Worm (Caenorhabditis elegans) whole organism, young adult: ENCODE results near the gene Y116A8A.7.
"Not testable (repeated sequence)": the region's sequence is repeated elsewhere in the genome, so short reads cannot be mapped to it uniquely, and the experiment has no call there.

Experiments used
- B0336.3 ChIP-seq: fragments of 200-800 bp; sonication (Bioruptor generic); IDR thresholded peaks from 2 replicates; pipeline ENCODE4 v1.3.6; 2022; ENCODE audit warnings: missing genetic modification characterization, missing compliant biosample characterization
- F55B11.4 ChIP-seq: sonication (generic microtip); optimal IDR thresholded peaks from 2 replicates; lab custom pipeline; 2016; ENCODE audit warnings: missing compliant biosample characterization, missing genetic modification characterization, borderline replicate concordance; ENCODE audit not compliant: insufficient read depth
- Y79H2A.3 ChIP-seq: fragments of 200-800 bp; sonication (Bioruptor generic); conservative IDR thresholded peaks from 2 replicates; pipeline ENCODE4 v1.3.6; 2022; ENCODE audit warnings: missing genetic modification reagents, missing genetic modification characterization, missing compliant biosample characterization
- Y95B8A.8 ChIP-seq: fragments of 200-800 bp; sonication (Bioruptor generic); IDR thresholded peaks from 2 replicates; pipeline ENCODE4 v1.3.6; 2022; ENCODE audit warnings: missing genetic modification reagents, missing genetic modification characterization, missing compliant biosample characterization
- ZK185.1 ChIP-seq: sonication (generic microtip); optimal IDR thresholded peaks from 2 replicates; lab custom pipeline; 2016; ENCODE audit warnings: mild to moderate bottlenecking, missing genetic modification characterization, missing compliant biosample characterization; ENCODE audit not compliant: poor library complexity, severe bottlenecking
- ama-1 ChIP-seq, 3 experiments: fragments of 150-350 bp in 1 of 3; sonication (generic microtip) in 2 of 3; optimal IDR thresholded peaks; 2 replicates each; lab custom pipeline; 2014 to 2018; ENCODE audit warnings: missing biosample characterization in 2 of 3, missing genetic modification characterization in 2 of 3, missing genetic modification reagents in 2 of 3
- atf-7 ChIP-seq: sonication (generic microtip); optimal IDR thresholded peaks from 2 replicates; lab custom pipeline; 2017; ENCODE audit warnings: mild to moderate bottlenecking, missing genetic modification characterization, missing compliant biosample characterization
- attf-6 ChIP-seq: fragments of 200-800 bp; sonication (Bioruptor generic); IDR thresholded peaks from 2 replicates; pipeline ENCODE4 v1.3.6; 2022; ENCODE audit warnings: missing genetic modification reagents, missing genetic modification characterization, missing compliant biosample characterization
- bed-2 ChIP-seq: fragments of 200-800 bp; sonication (Bioruptor generic); IDR thresholded peaks from 2 replicates; pipeline ENCODE4 v1.3.6; 2022; ENCODE audit warnings: missing genetic modification reagents, missing genetic modification characterization, missing compliant biosample characterization
- cebp-2 ChIP-seq: fragments of 200-800 bp; sonication (Bioruptor generic); IDR thresholded peaks from 2 replicates; pipeline ENCODE4 v1.3.6; 2022; ENCODE audit warnings: missing genetic modification characterization, missing compliant biosample characterization
- ceh-27 ChIP-seq: fragments of 200-800 bp; sonication (Bioruptor generic); optimal IDR thresholded peaks from 2 replicates; lab custom pipeline; 2018; ENCODE audit warnings: mild to moderate bottlenecking, missing genetic modification characterization, moderate library complexity, missing compliant biosample characterization
- ceh-58 ChIP-seq: fragments of 200-800 bp; sonication (Bioruptor generic); IDR thresholded peaks from 2 replicates; pipeline ENCODE4 v1.3.6; 2022; ENCODE audit warnings: missing genetic modification characterization, missing compliant biosample characterization
- efl-1 ChIP-seq: fragments of 150-350 bp; optimal IDR thresholded peaks from 2 replicates; lab custom pipeline; 2014; ENCODE audit warnings: missing biosample characterization, missing genetic modification reagents, missing genetic modification characterization
- egl-44 ChIP-seq: fragments of 200-800 bp; sonication (Bioruptor generic); IDR thresholded peaks from 2 replicates; pipeline ENCODE4 v1.3.6; 2022; ENCODE audit warnings: missing genetic modification reagents, missing genetic modification characterization, missing compliant biosample characterization
- fkh-3 ChIP-seq: sonication (generic microtip); optimal IDR thresholded peaks from 2 replicates; lab custom pipeline; 2016; ENCODE audit warnings: mild to moderate bottlenecking, missing genetic modification characterization, missing compliant biosample characterization
- gei-17 ChIP-seq: fragments of 200-800 bp; sonication (Bioruptor generic); optimal IDR thresholded peaks from 2 replicates; lab custom pipeline; 2018; ENCODE audit warnings: mild to moderate bottlenecking, missing genetic modification characterization, missing compliant biosample characterization
- him-1 ChIP-seq: sonication (generic microtip); optimal IDR thresholded peaks from 2 replicates; lab custom pipeline; 2016; ENCODE audit warnings: missing genotype, missing genetic modification reagents, missing genetic modification characterization, missing compliant biosample characterization
- hlh-12 ChIP-seq: sonication (generic microtip); optimal IDR thresholded peaks from 2 replicates; lab custom pipeline; 2016; ENCODE audit warnings: missing genetic modification characterization, missing compliant biosample characterization
- hrde-1 ChIP-seq: sonication (generic microtip); optimal IDR thresholded peaks from 2 replicates; lab custom pipeline; 2016; ENCODE audit warnings: missing genetic modification characterization, mild to moderate bottlenecking, missing compliant biosample characterization, moderate library complexity, missing genotype, missing genetic modification reagents, borderline replicate concordance
- hsf-1 ChIP-seq: fragments of 200-800 bp; sonication (Bioruptor generic); IDR thresholded peaks from 2 replicates; pipeline ENCODE4 v1.3.6; 2022; ENCODE audit warnings: missing genetic modification reagents, missing genetic modification characterization, missing compliant biosample characterization
- let-526 ChIP-seq: fragments of 200-800 bp; sonication (Bioruptor generic); IDR thresholded peaks from 2 replicates; pipeline ENCODE4 v1.3.6; 2022; ENCODE audit warnings: missing genetic modification reagents, missing genetic modification characterization, missing compliant biosample characterization
- lin-26 ChIP-seq: fragments of 200-800 bp; sonication (Bioruptor generic); IDR thresholded peaks from 2 replicates; pipeline ENCODE4 v1.3.6; 2022; ENCODE audit warnings: missing genetic modification reagents, missing genetic modification characterization, missing compliant biosample characterization
- lin-40 ChIP-seq: sonication (generic microtip); optimal IDR thresholded peaks from 2 replicates; lab custom pipeline; 2016; ENCODE audit warnings: missing genetic modification characterization, mild to moderate bottlenecking, missing compliant biosample characterization, missing genotype, missing genetic modification reagents
- lin-54 ChIP-seq: fragments of 200-800 bp; sonication (Bioruptor generic); optimal IDR thresholded peaks from 2 replicates; lab custom pipeline; 2018; ENCODE audit warnings: mild to moderate bottlenecking, missing genetic modification characterization, missing compliant biosample characterization
- madf-3 ChIP-seq: fragments of 200-800 bp; sonication (Bioruptor generic); IDR thresholded peaks from 2 replicates; pipeline ENCODE4 v1.3.6; 2022; ENCODE audit warnings: missing genetic modification reagents, missing genetic modification characterization, missing compliant biosample characterization
- madf-6 ChIP-seq: fragments of 200-800 bp; sonication (Bioruptor generic); IDR thresholded peaks from 2 replicates; pipeline ENCODE4 v1.3.6; 2022; ENCODE audit warnings: missing genetic modification reagents, missing genetic modification characterization, missing compliant biosample characterization
- mcd-1 ChIP-seq: fragments of 200-800 bp; sonication (Bioruptor generic); IDR thresholded peaks from 2 replicates; pipeline ENCODE4 v1.3.6; 2022; ENCODE audit warnings: missing genetic modification reagents, missing genetic modification characterization, missing compliant biosample characterization
- nfya-2 ChIP-seq: fragments of 200-800 bp; sonication (Bioruptor generic); IDR thresholded peaks from 2 replicates; pipeline ENCODE4 v1.3.6; 2022; ENCODE audit warnings: missing genetic modification reagents, missing genetic modification characterization, missing compliant biosample characterization
- nhr-120 ChIP-seq: fragments of 200-800 bp; sonication (Bioruptor generic); IDR thresholded peaks from 2 replicates; pipeline ENCODE4 v1.3.6; 2022; ENCODE audit warnings: missing genetic modification characterization, missing compliant biosample characterization
- pbrm-1 ChIP-seq: fragments of 200-800 bp; sonication (Bioruptor generic); IDR thresholded peaks from 2 replicates; pipeline ENCODE4 v1.3.6; 2022; ENCODE audit warnings: missing genetic modification reagents, missing genetic modification characterization, missing compliant biosample characterization
- sea-2 ChIP-seq: fragments of 200-800 bp; sonication (Bioruptor generic); IDR thresholded peaks from 2 replicates; pipeline ENCODE4 v1.3.6; 2022; ENCODE audit warnings: missing genetic modification characterization, missing compliant biosample characterization
- snpc-1.1 ChIP-seq: sonication (generic microtip); optimal IDR thresholded peaks from 2 replicates; lab custom pipeline; 2017; ENCODE audit warnings: missing genetic modification characterization, mild to moderate bottlenecking, missing compliant biosample characterization, antibody characterized with exemption, moderate library complexity, missing genotype, missing genetic modification reagents; ENCODE audit not compliant: insufficient read depth
- snpc-4 ChIP-seq, 5 experiments: fragments of 150-350 bp in 1 of 5; sonication (generic microtip) in 4 of 5; optimal IDR thresholded peaks; 2 replicates each; lab custom pipeline; 2014 to 2018; ENCODE audit warnings: missing genetic modification characterization in 5 of 5, missing biosample characterization in 3 of 5, antibody characterized with exemption in 2 of 5, mild to moderate bottlenecking in 2 of 5, missing compliant biosample characterization in 2 of 5, missing genotype in 2 of 5, moderate library complexity in 2 of 5, missing genetic modification reagents in 1 of 5
- xnd-1 ChIP-seq: sonication (generic microtip); optimal IDR thresholded peaks from 2 replicates; lab custom pipeline; 2016; ENCODE audit warnings: missing genotype, missing genetic modification reagents, missing genetic modification characterization, missing compliant biosample characterization
- ztf-22 ChIP-seq: fragments of 200-800 bp; sonication (Bioruptor generic); optimal IDR thresholded peaks from 2 replicates; lab custom pipeline; 2018; ENCODE audit warnings: mild to moderate bottlenecking, missing genetic modification characterization, moderate library complexity, missing compliant biosample characterization
- ztf-25 ChIP-seq: fragments of 200-800 bp; sonication (Bioruptor generic); IDR thresholded peaks from 2 replicates; pipeline ENCODE4 v1.3.6; 2022; ENCODE audit warnings: missing genetic modification reagents, missing genetic modification characterization, missing compliant biosample characterization
- ztf-6 ChIP-seq: fragments of 200-800 bp; sonication (Bioruptor generic); IDR thresholded peaks from 2 replicates; pipeline ENCODE4 v1.3.6; 2022; ENCODE audit warnings: missing genetic modification reagents, missing genetic modification characterization, missing compliant biosample characterization

Gene Y116A8A.7

DNA sequence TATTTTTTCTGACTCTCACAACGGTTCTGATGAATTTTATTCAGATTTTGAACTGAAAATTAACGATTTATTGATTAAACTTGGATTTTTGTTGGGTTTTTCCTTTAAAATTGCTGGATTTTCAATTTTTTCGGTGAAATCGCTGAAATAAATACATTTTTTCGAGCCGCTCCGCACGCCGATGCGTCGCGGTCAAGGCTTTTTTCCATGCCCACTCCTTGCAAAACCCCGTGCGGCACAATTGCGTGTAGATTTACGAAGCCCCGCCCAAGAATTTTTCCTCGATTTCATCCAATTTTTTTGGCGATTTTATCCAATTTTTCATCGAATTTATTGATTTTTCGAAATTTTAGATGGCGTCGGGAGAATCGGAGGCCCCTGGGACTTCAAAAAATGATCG is 35.5 kb downstream of the Y116A8A.7 start, which contains the start of gene gtsf-1 (continued):
- TF ChIP-seq lin-54 (GFP tag; lab: Kevin White, UChicago) (peak; percentile 65), lin-40 (peak; percentile 66), xnd-1 (no peak), attf-6 (GFP tag; lab: Robert Waterston, UW) (peak; percentile 91), hlh-12 (tag; lab: Kevin White, UChicago) (no peak), ceh-27 (GFP tag; lab: Kevin White, UChicago) (peak; percentile 62), ztf-25 (GFP tag; lab: Robert Waterston, UW) (no peak), pbrm-1 (GFP tag; lab: Robert Waterston, UW) (peak; percentile 87; the same call in 1 of the 2 replicates), madf-6 (GFP tag; lab: Robert Waterston, UW) (peak; percentile 60), hsf-1 (GFP tag; lab: Robert Waterston, UW) (0 out of 2 replicates have a peak, but pooled peaks have one; percentile 35), let-526 (GFP tag; lab: Robert Waterston, UW) (0 out of 2 replicates have a peak, but pooled peaks have one; percentile 44), hrde-1 (tag; lab: Kevin White, UChicago) (peak; percentile 19), bed-2 (GFP tag; lab: Robert Waterston, UW) (no peak), nfya-2 (GFP tag; lab: Robert Waterston, UW) (no peak), him-1 (peak; percentile 66), ztf-22 (no peak), cebp-2 (GFP tag; lab: Robert Waterston, UW) (no peak), snpc-1.1 (no peak), ztf-6 (GFP tag; lab: Robert Waterston, UW) (no peak), fkh-3 (no peak), ama-1 (optimal IDR thresholded peaks at IDR 0.05; lab: Kevin White, UChicago) (no peak), ama-1 (GFP tag; optimal IDR thresholded peaks at IDR 0.05; lab: Kevin White, UChicago) (peak in 1 of 2 experiments; percentile 34), lin-26 (GFP tag; lab: Robert Waterston, UW) (no peak), Y95B8A.8 (GFP tag; lab: Robert Waterston, UW) (peak; percentile 65; the same call in 1 of the 2 replicates), nhr-120 (GFP tag; lab: Robert Waterston, UW) (0 out of 2 replicates have a peak, but pooled peaks have one; percentile 7), B0336.3 (GFP tag; lab: Robert Waterston, UW) (peak; percentile 87), ceh-58 (GFP tag; lab: Robert Waterston, UW) (no peak), atf-7 (tag; lab: Kevin White, UChicago) (peak; percentile 23), ZK185.1 (tag; lab: Kevin White, UChicago) (no peak), egl-44 (GFP tag; lab: Robert Waterston, UW) (no peak), efl-1 (GFP tag; lab: Kevin White, UChicago) (peak; percentile 27), mcd-1 (peak; percentile 71), F55B11.4 (tag; lab: Kevin White, UChicago) (no peak), gei-17 (no peak), sea-2 (GFP tag; lab: Robert Waterston, UW) (no peak)
- TF ChIP-seq, all 124 proteins: peak for 63

DNA sequence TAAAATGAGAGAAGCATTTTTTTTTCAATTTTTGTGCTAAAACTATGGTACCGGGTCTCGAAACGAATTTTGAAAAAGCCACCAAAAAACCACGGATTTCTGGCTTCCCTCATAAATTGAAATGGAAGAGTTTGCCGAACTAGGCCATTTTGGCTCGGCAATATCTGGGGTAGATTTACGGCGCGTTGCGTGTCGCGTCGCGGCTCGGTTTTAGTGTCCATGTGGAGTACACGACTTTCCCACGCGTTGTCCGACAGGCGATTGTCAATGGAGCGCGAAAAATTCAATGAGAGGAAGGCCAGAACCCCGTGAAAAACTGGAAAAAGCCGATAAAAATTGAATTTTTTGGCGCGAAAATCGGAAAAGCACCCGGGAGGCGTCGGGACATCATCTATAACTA is 36.5 kb downstream of the Y116A8A.7 start:
- not testable (repeated sequence) for TF ChIP-seq snpc-4 (GFP tag; optimal IDR thresholded peaks at IDR 0.05; lab: Kevin White, UChicago)
- TF ChIP-seq snpc-4 (tag; optimal IDR thresholded peaks at IDR 0.05; lab: Kevin White, UChicago) (peak in 1 of 4 experiments; percentile 79), Y79H2A.3 (GFP tag; lab: Robert Waterston, UW) (peak; percentile 63; the same call in 1 of the 2 replicates), madf-3 (peak; percentile 81), attf-6 (GFP tag; lab: Robert Waterston, UW) (peak; percentile 80)
